Fruit fly (Drosophila melanogaster): ENCODE measurements around the gene Osi20.

The Osi20 gene

DNA sequence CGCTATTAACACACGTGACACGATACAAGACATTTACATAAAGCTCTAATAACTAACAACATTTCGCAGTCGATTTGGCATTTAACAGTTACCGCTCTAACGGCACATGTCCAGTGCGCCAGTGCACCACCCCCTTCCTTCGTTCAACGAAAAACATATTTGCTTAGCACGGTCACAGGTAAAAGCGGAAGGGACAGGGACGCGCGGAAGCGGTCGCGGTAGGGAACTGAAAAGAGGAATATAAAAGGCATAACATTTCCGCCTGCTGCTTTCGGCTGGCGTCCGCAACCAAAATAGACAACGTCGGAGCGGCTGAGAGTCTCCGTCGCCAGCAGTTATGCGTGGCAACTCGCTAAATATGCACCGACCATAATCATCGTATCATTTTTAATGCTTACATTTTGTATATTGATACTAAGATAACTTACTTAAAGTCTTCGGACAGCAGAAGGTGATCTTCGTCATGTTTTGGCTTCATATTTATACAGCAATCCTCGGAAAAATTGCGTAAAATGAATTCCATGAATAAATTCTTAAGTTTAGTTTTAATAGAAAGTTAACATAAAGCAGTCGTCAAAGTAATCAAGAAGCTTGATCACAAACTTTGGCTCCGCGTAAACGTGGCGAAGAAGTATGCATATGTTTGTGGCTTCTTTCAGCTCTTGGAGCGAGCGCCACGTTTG, 11.9 kb downstream of the Osi20 start (continued):
- no peak for TF ChIP-seq fd85E (GFP tag; optimal IDR thresholded peaks at IDR 0.05)
- TF ChIP-seq dsx (GFP tag; optimal IDR thresholded peaks at IDR 0.05; ENCODE audit: poor library complexity, severe bottlenecking): peak; percentile 13
- TF ChIP-seq Lpt (GFP tag; optimal IDR thresholded peaks at IDR 0.05): no peak
- TF ChIP-seq CG11902 (GFP tag; optimal IDR thresholded peaks at IDR 0.05): no peak
- peak in 1 of 2 experiments; percentile 54 for TF ChIP-seq salr (GFP tag; optimal IDR thresholded peaks at IDR 0.05)
- peak; percentile 73 for TF ChIP-seq CG15336 (GFP tag; IDR thresholded peaks at IDR 0.05)
- no peak for TF ChIP-seq Smox (GFP tag; optimal IDR thresholded peaks at IDR 0.05)
- peak; percentile 9 for TF ChIP-seq Hr39 (GFP tag; optimal IDR thresholded peaks at IDR 0.05)
- peak; percentile 42 for TF ChIP-seq CG3032 (tag; optimal IDR thresholded peaks at IDR 0.05)
- peak; percentile 52; the same call in 2 of the 3 replicates for TF ChIP-seq eg (GFP tag; IDR thresholded peaks at IDR 0.05)
- peak; percentile 42 for TF ChIP-seq CG6808 (GFP tag; optimal IDR thresholded peaks at IDR 0.05)
- no peak for TF ChIP-seq CG1621 (tag; optimal IDR thresholded peaks at IDR 0.05)
- no peak for TF ChIP-seq Ets21C (GFP tag; optimal IDR thresholded peaks at IDR 0.05)
- TF ChIP-seq cyc (GFP tag; optimal IDR thresholded peaks at IDR 0.05): no peak
- peak; percentile 37 for TF ChIP-seq dac (GFP tag; optimal IDR thresholded peaks at IDR 0.05)
- peak; percentile 76 for TF ChIP-seq Hr4 (GFP tag; optimal IDR thresholded peaks at IDR 0.05)
- TF ChIP-seq CG6792 (GFP tag; optimal IDR thresholded peaks at IDR 0.05): no peak
- peak; percentile 38 for TF ChIP-seq fkh (GFP tag; optimal IDR thresholded peaks at IDR 0.05)
- no peak for TF ChIP-seq fd59A (GFP tag; optimal IDR thresholded peaks at IDR 0.05)

DNA sequence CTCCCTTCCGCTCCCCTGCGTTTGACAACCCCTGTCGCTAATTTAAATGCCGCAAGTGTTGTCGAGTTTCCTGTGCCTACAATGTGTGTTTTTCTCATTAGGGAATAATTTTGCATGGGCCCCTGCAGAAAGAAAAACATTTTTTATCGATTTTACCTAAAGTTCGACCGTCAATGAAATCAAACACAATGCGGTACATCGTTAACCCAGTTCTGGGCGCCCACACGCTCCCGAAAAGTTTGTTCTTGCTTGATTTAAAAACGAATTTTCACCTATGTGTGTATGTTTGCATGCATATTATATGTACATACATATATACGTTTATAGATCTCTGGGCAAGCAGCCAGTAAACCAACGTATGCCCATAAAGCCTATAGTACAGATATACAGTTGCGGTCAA, 12.5 kb downstream of the Osi20 start:
- TF ChIP-seq fd59A (GFP tag; optimal IDR thresholded peaks at IDR 0.05) (no peak), esn (GFP tag; optimal IDR thresholded peaks at IDR 0.05) (no peak), CG11902 (GFP tag; optimal IDR thresholded peaks at IDR 0.05) (no peak), fkh (GFP tag; optimal IDR thresholded peaks at IDR 0.05) (no peak), CG15336 (GFP tag; IDR thresholded peaks at IDR 0.05) (no peak), CG10669 (GFP tag; optimal IDR thresholded peaks at IDR 0.05) (no peak), Hr38 (GFP tag; optimal IDR thresholded peaks at IDR 0.05) (no peak), Blimp-1 (GFP tag; optimal IDR thresholded peaks at IDR 0.05) (no peak), CG6792 (GFP tag; optimal IDR thresholded peaks at IDR 0.05) (no peak), dac (GFP tag; optimal IDR thresholded peaks at IDR 0.05) (no peak), CG8632 (GFP tag; optimal IDR thresholded peaks at IDR 0.05) (no peak), Sox15 (GFP tag; optimal IDR thresholded peaks at IDR 0.05) (no peak), cyc (GFP tag; optimal IDR thresholded peaks at IDR 0.05) (no peak)

DNA sequence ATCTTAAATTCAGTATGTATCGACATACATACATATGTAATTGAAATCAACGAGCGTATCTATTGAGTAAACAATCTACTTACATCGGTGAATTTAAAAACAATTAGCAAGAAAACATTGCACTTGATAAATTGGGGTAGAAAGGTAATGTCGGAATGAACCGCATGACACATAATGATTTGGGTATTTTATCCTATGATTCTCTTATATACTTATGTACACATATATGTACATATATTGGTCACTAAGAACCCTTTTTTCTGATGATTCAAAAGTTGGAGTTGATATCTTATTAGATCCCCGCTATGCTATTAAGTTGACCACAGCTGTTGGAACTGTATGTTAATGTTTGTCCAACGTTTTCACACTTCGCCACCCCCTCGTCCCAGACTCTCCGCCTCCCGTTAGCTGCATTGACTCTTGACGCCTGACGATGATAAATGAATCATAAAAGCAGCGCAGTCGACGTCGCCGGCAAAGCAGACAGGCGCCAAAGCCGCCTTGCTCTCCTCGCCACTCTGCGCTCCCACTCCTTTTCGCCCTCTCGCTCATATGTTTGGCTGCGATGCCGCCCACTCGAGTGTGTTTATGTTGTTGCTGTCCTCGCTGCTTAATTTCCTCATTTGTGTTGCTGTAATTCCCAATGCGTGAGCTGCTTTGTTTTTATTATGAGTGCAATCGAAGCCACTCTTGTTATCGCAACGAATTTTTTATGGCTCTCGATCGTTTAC, 13.2 kb downstream of the Osi20 start:
- TF ChIP-seq CG3919 (GFP tag; optimal IDR thresholded peaks at IDR 0.05): no peak
- peak; percentile 35 for TF ChIP-seq CG10631 (GFP tag; optimal IDR thresholded peaks at IDR 0.05)
- TF ChIP-seq CG6854 (GFP tag; optimal IDR thresholded peaks at IDR 0.05): no peak
- TF ChIP-seq CG11902 (GFP tag; optimal IDR thresholded peaks at IDR 0.05): no peak
- peak; percentile 64 for TF ChIP-seq pdm3 (GFP tag; optimal IDR thresholded peaks at IDR 0.05)
- TF ChIP-seq fkh (GFP tag; optimal IDR thresholded peaks at IDR 0.05): peak; percentile 69
- TF ChIP-seq CG3032 (tag; optimal IDR thresholded peaks at IDR 0.05): peak; percentile 11
- peak; percentile 88 for TF ChIP-seq Eip78C (GFP tag)
- peak; percentile 63 for TF ChIP-seq Hr4 (GFP tag; optimal IDR thresholded peaks at IDR 0.05)
- peak; percentile 47 for TF ChIP-seq CG4318 (GFP tag; optimal IDR thresholded peaks at IDR 0.05)
- TF ChIP-seq CG8632 (GFP tag; optimal IDR thresholded peaks at IDR 0.05): no peak
- TF ChIP-seq Eip93F (GFP tag; optimal IDR thresholded peaks at IDR 0.05): no peak
- TF ChIP-seq CG6276 (GFP tag; optimal IDR thresholded peaks at IDR 0.05): peak; percentile 64
- TF ChIP-seq CG8319 (GFP tag; optimal IDR thresholded peaks at IDR 0.05): no peak
- TF ChIP-seq svp (GFP tag): no peak
- peak; percentile 3 for TF ChIP-seq Sox14 (GFP tag; optimal IDR thresholded peaks at IDR 0.05)
- no peak for TF ChIP-seq dac (GFP tag; optimal IDR thresholded peaks at IDR 0.05)
- TF ChIP-seq Hr38 (GFP tag; optimal IDR thresholded peaks at IDR 0.05): no peak
- no peak for TF ChIP-seq CG1621 (tag; optimal IDR thresholded peaks at IDR 0.05)
- peak; percentile 13 for TF ChIP-seq CG6792 (GFP tag; optimal IDR thresholded peaks at IDR 0.05)
- TF ChIP-seq CG6808 (GFP tag; optimal IDR thresholded peaks at IDR 0.05): peak; percentile 8
- peak; percentile 7 for TF ChIP-seq Sox102F (GFP tag; optimal IDR thresholded peaks at IDR 0.05)
- peak in 1 of 2 experiments; percentile 5 for TF ChIP-seq ss (GFP tag; optimal IDR thresholded peaks at IDR 0.05)
- TF ChIP-seq fd85E (GFP tag; optimal IDR thresholded peaks at IDR 0.05): no peak
- peak; percentile 27 for TF ChIP-seq CG31627 (GFP tag; optimal IDR thresholded peaks at IDR 0.05)
- TF ChIP-seq dsx (GFP tag; optimal IDR thresholded peaks at IDR 0.05; ENCODE audit: poor library complexity, severe bottlenecking): no peak
- no peak for TF ChIP-seq CG7368 (GFP tag; optimal IDR thresholded peaks at IDR 0.05)
- peak; percentile 10 for TF ChIP-seq Met (GFP tag; optimal IDR thresholded peaks at IDR 0.05)
- TF ChIP-seq Eip75B (GFP tag; optimal IDR thresholded peaks at IDR 0.05): peak; percentile 48
- TF ChIP-seq CG16779 (tag; optimal IDR thresholded peaks at IDR 0.05): no peak

All from whole organism, prepupa.